Worm (Caenorhabditis elegans) whole organism, early embryonic: ENCODE measurements around the gene fbxa-166.

Source experiments
- B0310.2 ChIP-seq: sonication (generic microtip); optimal IDR thresholded peaks from 2 replicates; lab custom pipeline; 2016; ENCODE audit warnings: mild to moderate bottlenecking, missing genetic modification characterization, missing compliant biosample characterization
- aly-1 ChIP-seq: sonication (generic microtip); optimal IDR thresholded peaks from 2 replicates; lab custom pipeline; 2016; ENCODE audit warnings: missing genetic modification characterization, missing compliant biosample characterization
- ama-1 ChIP-seq: fragments of 150-350 bp; optimal IDR thresholded peaks from 2 replicates; lab custom pipeline; 2014
- ceh-13 ChIP-seq: fragments of 200-800 bp; sonication (Bioruptor generic); optimal IDR thresholded peaks from 2 replicates; lab custom pipeline; 2018; ENCODE audit warnings: mild to moderate bottlenecking, missing genetic modification characterization, missing compliant biosample characterization
- ceh-36 ChIP-seq: sonication (generic microtip); optimal IDR thresholded peaks from 2 replicates; lab custom pipeline; 2016; ENCODE audit warnings: missing genetic modification characterization, inconsistent platforms, missing compliant biosample characterization
- hmbx-1 ChIP-seq: sonication (generic microtip); optimal IDR thresholded peaks from 2 replicates; lab custom pipeline; 2016; ENCODE audit warnings: mild to moderate bottlenecking, missing genetic modification characterization, missing compliant biosample characterization
- pes-1 ChIP-seq: fragments of 200-800 bp; sonication (Bioruptor generic); IDR thresholded peaks from 2 replicates; pipeline ENCODE4 v1.3.6; 2022; ENCODE audit warnings: missing genetic modification reagents, missing genetic modification characterization, missing compliant biosample characterization
- tbx-11 ChIP-seq: fragments of 200-800 bp; sonication (Bioruptor generic); IDR thresholded peaks from 2 replicates; pipeline ENCODE4 v1.3.6; 2022; ENCODE audit warnings: missing genetic modification characterization, missing compliant biosample characterization
- tbx-37 ChIP-seq: fragments of 200-800 bp; sonication (Bioruptor generic); conservative IDR thresholded peaks from 2 replicates; pipeline ENCODE4 v1.3.6; 2022; ENCODE audit warnings: missing genetic modification reagents, missing genetic modification characterization, missing compliant biosample characterization
- tra-4 ChIP-seq: sonication (generic microtip); optimal IDR thresholded peaks from 2 replicates; lab custom pipeline; 2017; ENCODE audit warnings: missing genetic modification characterization, missing compliant biosample characterization

- TF ChIP-seq tbx-37: no peak
- TF ChIP-seq ama-1 (lab: Kevin White, UChicago): no peak
- no peak for TF ChIP-seq B0310.2
- TF ChIP-seq tra-4 (tag; lab: Kevin White, UChicago): no peak
- TF ChIP-seq ceh-36: no peak
- no peak for TF ChIP-seq aly-1 (tag; lab: Kevin White, UChicago)
- TF ChIP-seq tbx-11 (GFP tag; lab: Robert Waterston, UW): no peak
- TF ChIP-seq ceh-13 (GFP tag; lab: Kevin White, UChicago): no peak
- no peak for TF ChIP-seq hmbx-1 (tag; lab: Kevin White, UChicago)
- TF ChIP-seq pes-1 (GFP tag; lab: Robert Waterston, UW): no peak
Observed at ce11 chrII:1600661-1601060, 18.2 kb downstream of the fbxa-166 start, which contains the start of gene bath-26.
